ENCODE assay signal across 1 worm cellular context in genomic region chrIV:17099113-17099512, ce11.
TF ChIP-seq lines count a peak whose summit lies in the region.

No protein-coding gene starts in this region.

TF ChIP-seq in whole organism, late embryonic, 69 proteins besides CTCF, POLR2A, EP300 and RAD21 (continued from another document):
- peak; percentile 72 for TF ChIP-seq ceh-2 (tag; optimal IDR thresholded peaks at IDR 0.05; lab: Kevin White, UChicago)
- no peak for TF ChIP-seq ttx-3 (tag; optimal IDR thresholded peaks at IDR 0.05; lab: Kevin White, UChicago)
- TF ChIP-seq ceh-9 (tag; optimal IDR thresholded peaks at IDR 0.05; lab: Kevin White, UChicago): no peak
- TF ChIP-seq rnt-1 (tag; optimal IDR thresholded peaks at IDR 0.05; lab: Kevin White, UChicago): peak; percentile 26
- no peak for TF ChIP-seq pha-4 (tag; optimal IDR thresholded peaks at IDR 0.05; lab: Kevin White, UChicago)
- TF ChIP-seq hlh-15 (tag; optimal IDR thresholded peaks at IDR 0.05; lab: Kevin White, UChicago): no peak
- peak; percentile 52 for TF ChIP-seq tbx-7 (tag; optimal IDR thresholded peaks at IDR 0.05; lab: Kevin White, UChicago)
- TF ChIP-seq ceh-18 (tag; optimal IDR thresholded peaks at IDR 0.05; lab: Kevin White, UChicago): no peak
- TF ChIP-seq K09A11.1 (tag; optimal IDR thresholded peaks at IDR 0.05; lab: Kevin White, UChicago; ENCODE audit: insufficient read depth): no peak
- TF ChIP-seq T23F11.4 (GFP tag; optimal IDR thresholded peaks at IDR 0.05; lab: Kevin White, UChicago): no peak
- no peak for TF ChIP-seq pax-1 (tag; optimal IDR thresholded peaks at IDR 0.05; lab: Kevin White, UChicago)
- TF ChIP-seq ceh-31 (tag; optimal IDR thresholded peaks at IDR 0.05; lab: Kevin White, UChicago): peak; percentile 75
- peak; percentile 18 for TF ChIP-seq ahr-1 (tag; optimal IDR thresholded peaks at IDR 0.05; lab: Kevin White, UChicago)
- TF ChIP-seq unc-86 (tag; optimal IDR thresholded peaks at IDR 0.05; lab: Kevin White, UChicago): no peak
- no peak for TF ChIP-seq ceh-24 (tag; optimal IDR thresholded peaks at IDR 0.05; lab: Kevin White, UChicago)
- TF ChIP-seq hlh-8 (tag; optimal IDR thresholded peaks at IDR 0.05; lab: Kevin White, UChicago): no peak
- no peak for TF ChIP-seq ceh-22 (tag; optimal IDR thresholded peaks at IDR 0.05; lab: Kevin White, UChicago)
- no peak for TF ChIP-seq K02D7.2 (tag; optimal IDR thresholded peaks at IDR 0.05; lab: Kevin White, UChicago)
- TF ChIP-seq unc-3 (GFP tag; conservative IDR thresholded peaks at IDR 0.05; lab: Robert Waterston, UW): no peak
- TF ChIP-seq unc-3 (tag; optimal IDR thresholded peaks at IDR 0.05; lab: Kevin White, UChicago): no peak
- TF ChIP-seq sox-4 (tag; optimal IDR thresholded peaks at IDR 0.05; lab: Kevin White, UChicago): no peak
- TF ChIP-seq pha-2 (tag; optimal IDR thresholded peaks at IDR 0.05; lab: Kevin White, UChicago): no peak
- no peak for TF ChIP-seq C38D4.7 (GFP tag; optimal IDR thresholded peaks at IDR 0.05; lab: Kevin White, UChicago)
- peak; percentile 61 for TF ChIP-seq fax-1 (tag; optimal IDR thresholded peaks at IDR 0.05; lab: Kevin White, UChicago)
- TF ChIP-seq tbx-2 (tag; optimal IDR thresholded peaks at IDR 0.05; lab: Kevin White, UChicago): peak; percentile 88
- no peak for TF ChIP-seq syd-9 (tag; optimal IDR thresholded peaks at IDR 0.05; lab: Kevin White, UChicago)
- TF ChIP-seq ceh-34 (tag; optimal IDR thresholded peaks at IDR 0.05; lab: Kevin White, UChicago): peak; percentile 56
- TF ChIP-seq madf-2 (tag; optimal IDR thresholded peaks at IDR 0.05; lab: Kevin White, UChicago): no peak
- no peak for TF ChIP-seq mec-3 (tag; optimal IDR thresholded peaks at IDR 0.05; lab: Kevin White, UChicago; ENCODE audit: borderline replicate concordance)
- no peak for TF ChIP-seq che-1 (tag; optimal IDR thresholded peaks at IDR 0.05; lab: Kevin White, UChicago)
- no peak for TF ChIP-seq ceh-6 (GFP tag; optimal IDR thresholded peaks at IDR 0.05; lab: Kevin White, UChicago)
- TF ChIP-seq hlh-13 (GFP tag; optimal IDR thresholded peaks at IDR 0.05; lab: Kevin White, UChicago): no peak
- no peak for TF ChIP-seq unc-42 (tag; optimal IDR thresholded peaks at IDR 0.05; lab: Kevin White, UChicago)
- TF ChIP-seq Y22D7AL.16 (tag; optimal IDR thresholded peaks at IDR 0.05; lab: Kevin White, UChicago): no peak
- TF ChIP-seq unc-55 (GFP tag; optimal IDR thresholded peaks at IDR 0.05; lab: Kevin White, UChicago): no peak
- TF ChIP-seq lin-11 (tag; optimal IDR thresholded peaks at IDR 0.05; lab: Kevin White, UChicago): no peak
- TF ChIP-seq lim-6 (tag; optimal IDR thresholded peaks at IDR 0.05; lab: Kevin White, UChicago): peak; percentile 7
- peak; percentile 9 for TF ChIP-seq fkh-6 (tag; optimal IDR thresholded peaks at IDR 0.05; lab: Kevin White, UChicago)
- no peak for TF ChIP-seq F13H6.1 (tag; optimal IDR thresholded peaks at IDR 0.05; lab: Kevin White, UChicago)
- TF ChIP-seq pros-1 (tag; optimal IDR thresholded peaks at IDR 0.05; lab: Kevin White, UChicago): no peak
- no peak for TF ChIP-seq nhr-232 (tag; optimal IDR thresholded peaks at IDR 0.05; lab: Kevin White, UChicago)
- TF ChIP-seq ceh-19 (GFP tag; optimal IDR thresholded peaks at IDR 0.05; lab: Kevin White, UChicago): no peak
